Worm (Caenorhabditis elegans): ENCODE results near the gene gmeb-2.

The gmeb-2 gene

DNA sequence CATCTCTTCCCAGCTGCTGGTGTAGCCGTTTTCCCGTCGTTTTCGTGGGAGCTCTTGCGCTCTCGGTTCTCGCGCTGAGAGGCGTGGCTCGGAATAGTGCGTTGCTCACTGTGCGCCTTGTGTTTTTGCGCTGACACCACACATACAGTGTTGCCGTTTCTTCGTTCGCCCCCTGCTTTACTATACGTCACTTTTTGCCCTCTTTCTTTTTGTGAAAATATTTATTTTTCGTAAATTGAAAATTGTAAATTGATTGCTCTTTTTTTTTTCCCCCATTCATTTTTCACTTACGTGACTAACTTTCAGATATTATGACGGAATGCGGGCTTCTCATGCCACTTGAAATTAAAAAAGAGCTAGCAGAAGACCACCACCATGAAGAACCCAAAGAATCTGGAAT, at the start of gene gmeb-2:
Gene gmeb-2, plus strand, starts transcription at position 301 of the 400 bp plus-strand sequence.
- TF ChIP-seq nhr-77 (tag; optimal IDR thresholded peaks at IDR 0.05) = peak; percentile 26
- TF ChIP-seq grh-1 (GFP tag; IDR thresholded peaks at IDR 0.05) = no peak
- TF ChIP-seq lin-14 (GFP tag; optimal IDR thresholded peaks at IDR 0.05) = peak; percentile 23

DNA sequence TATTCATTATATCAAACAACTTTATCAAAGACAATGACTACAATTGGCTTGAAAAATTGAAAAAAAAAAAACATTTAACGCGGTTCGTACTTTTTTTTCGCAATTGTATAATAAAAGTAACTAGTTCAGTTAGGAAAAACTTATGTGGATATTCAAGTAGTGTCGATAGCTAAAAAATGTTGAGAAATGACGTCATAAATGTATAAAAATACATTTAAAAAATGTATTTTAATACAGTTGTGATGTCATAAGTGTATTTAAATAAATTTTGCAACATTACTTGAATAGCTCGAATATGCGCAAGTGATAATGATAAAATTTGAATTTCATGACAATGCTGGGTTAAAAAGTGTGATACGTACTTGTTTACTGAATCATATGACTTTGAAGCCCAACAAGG, 47.3 kb upstream of the gmeb-2 start:
- TF ChIP-seq fkh-10 (GFP tag; optimal IDR thresholded peaks at IDR 0.05) (no peak), dpl-1 (GFP tag; optimal IDR thresholded peaks at IDR 0.05) (no peak), pqm-1 (tag; optimal IDR thresholded peaks at IDR 0.05) (no peak), efl-3 (GFP tag; optimal IDR thresholded peaks at IDR 0.05) (no peak), lin-39 (tag; optimal IDR thresholded peaks at IDR 0.05) (no peak), lir-3 (tag; optimal IDR thresholded peaks at IDR 0.05; ENCODE audit: poor library complexity) (no peak), nhr-20 (tag; optimal IDR thresholded peaks at IDR 0.05) (no peak), snu-23 (GFP tag; optimal IDR thresholded peaks at IDR 0.05) (no peak), unc-98 (GFP tag; IDR thresholded peaks at IDR 0.05) (no peak), fos-1 (tag; optimal IDR thresholded peaks at IDR 0.05) (no peak), nhr-11 (tag; optimal IDR thresholded peaks at IDR 0.05) (no peak), ceh-63 (GFP tag; optimal IDR thresholded peaks at IDR 0.05) (no peak)

DNA sequence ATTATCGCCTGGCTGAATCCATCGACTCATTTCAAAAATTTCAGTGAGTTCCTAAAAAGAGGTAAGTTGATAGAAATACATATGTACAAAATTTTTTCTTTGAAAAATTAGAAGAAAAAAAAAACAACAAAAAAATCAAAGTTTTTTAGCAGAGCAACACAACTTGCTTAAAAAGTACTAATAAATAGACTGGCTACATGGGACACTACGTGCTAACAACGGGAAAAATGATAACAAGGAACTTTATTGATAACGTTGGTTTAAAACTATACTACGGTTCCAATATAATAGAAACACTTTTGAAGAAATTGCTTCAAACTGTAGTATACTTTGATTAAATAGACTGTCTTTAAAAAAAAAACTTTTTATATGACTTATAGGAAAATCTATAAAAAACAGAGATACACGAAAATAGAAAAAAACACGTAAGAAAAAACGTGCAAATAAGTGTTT, 40.4 kb upstream of the gmeb-2 start, which contains the start of gene acox-1.6:
Gene acox-1.6, minus strand, starts transcription at position 51 of the 453 bp plus-strand sequence.
- no peak for TF ChIP-seq unc-62 (GFP tag; optimal IDR thresholded peaks at IDR 0.05)
- no peak for TF ChIP-seq blmp-1 (tag; optimal IDR thresholded peaks at IDR 0.05)
- no peak for TF ChIP-seq mef-2 (tag; optimal IDR thresholded peaks at IDR 0.05)
- no peak for TF ChIP-seq xbp-1 (tag; optimal IDR thresholded peaks at IDR 0.05)
- peak in 1 of 2 experiments; percentile 15 for TF ChIP-seq lin-35 (GFP tag; optimal IDR thresholded peaks at IDR 0.05)
- TF ChIP-seq ceh-82 (tag; optimal IDR thresholded peaks at IDR 0.05) = no peak
- TF ChIP-seq nhr-20 (tag; optimal IDR thresholded peaks at IDR 0.05) = peak; percentile 35

DNA sequence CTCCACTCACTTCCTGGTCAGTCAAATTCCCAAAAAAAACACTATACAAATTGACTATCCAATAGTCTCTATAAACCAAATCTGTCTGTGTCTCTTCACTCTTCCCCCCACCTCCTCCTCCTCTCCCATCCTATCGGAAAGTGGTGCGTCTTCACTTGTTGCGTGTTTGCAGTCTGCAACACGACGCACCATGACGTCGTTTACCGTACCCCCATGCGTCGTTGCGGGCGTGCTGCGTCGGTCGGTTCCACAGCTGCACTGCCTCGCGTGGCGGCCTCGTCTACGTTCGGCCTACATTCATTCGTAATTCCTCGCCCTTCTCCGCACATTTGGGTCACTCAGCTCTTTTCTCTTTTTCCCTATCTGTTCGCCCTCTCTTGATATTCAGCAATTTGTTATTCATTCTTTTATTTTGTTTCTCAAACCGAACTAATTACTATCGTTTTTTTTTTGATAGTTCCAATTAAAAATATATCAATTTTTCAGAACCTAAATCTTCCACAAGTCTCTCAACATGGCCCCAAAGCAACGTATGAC, 37.7 kb upstream of the gmeb-2 start, which contains the start of gene serp-1.1:
Gene serp-1.1, plus strand, starts transcription at position 487 of the 537 bp plus-strand sequence.
- TF ChIP-seq hpl-2 (GFP tag; optimal IDR thresholded peaks at IDR 0.05) (peak; percentile 86), unc-86 (tag; optimal IDR thresholded peaks at IDR 0.05) (peak; percentile 98), unc-130 (tag; optimal IDR thresholded peaks at IDR 0.05) (peak; percentile 96), ceh-90 (tag; optimal IDR thresholded peaks at IDR 0.05) (no peak), rnt-1 (tag; optimal IDR thresholded peaks at IDR 0.05) (peak; percentile 99), unc-98 (GFP tag; IDR thresholded peaks at IDR 0.05) (peak; percentile 53; the same call in 1 of the 2 replicates), pag-3 (tag; optimal IDR thresholded peaks at IDR 0.05; ENCODE audit: borderline replicate concordance, insufficient read depth) (no peak), mdl-1 (tag; optimal IDR thresholded peaks at IDR 0.05) (peak; percentile 55 to 98), nhr-90 (tag; optimal IDR thresholded peaks at IDR 0.05; ENCODE audit: poor library complexity) (peak; percentile 99), nhr-11 (tag; optimal IDR thresholded peaks at IDR 0.05) (peak; percentile 77), egl-27 (tag; optimal IDR thresholded peaks at IDR 0.05) (peak; percentile 95 to 97), lin-15B (tag; optimal IDR thresholded peaks at IDR 0.05) (peak; percentile 93), hlh-4 (tag; optimal IDR thresholded peaks at IDR 0.05) (no peak), egl-13 (tag; optimal IDR thresholded peaks at IDR 0.05) (peak; percentile 97), grh-1 (GFP tag; IDR thresholded peaks at IDR 0.05) (peak; percentile 98), ztf-11 (tag; optimal IDR thresholded peaks at IDR 0.05) (peak in 1 of 2 experiments; percentile 93), C34B4.2 (tag; optimal IDR thresholded peaks at IDR 0.05) (peak; percentile 75), nhr-12 (tag; optimal IDR thresholded peaks at IDR 0.05) (peak; percentile 32), Y116A8C.19 (tag; optimal IDR thresholded peaks at IDR 0.05; ENCODE audit: borderline replicate concordance) (no peak), aha-1 (tag; optimal IDR thresholded peaks at IDR 0.05) (peak; percentile 88), irx-1 (tag; optimal IDR thresholded peaks at IDR 0.05) (peak; percentile 95), efl-1 (optimal IDR thresholded peaks at IDR 0.05) (peak; percentile 86 to 93), efl-1 (GFP tag; optimal IDR thresholded peaks at IDR 0.05 in 1 of 2) (peak; percentile 69 to 97), ceh-82 (tag; optimal IDR thresholded peaks at IDR 0.05) (peak; percentile 94 to 99 (median 97)), lin-13 (GFP tag; optimal IDR thresholded peaks at IDR 0.05) (peak; percentile 99), fkh-8 (tag; optimal IDR thresholded peaks at IDR 0.05) (peak; percentile 94), fos-1 (tag; optimal IDR thresholded peaks at IDR 0.05) (peak; percentile 93), sup-37 (GFP tag; optimal IDR thresholded peaks at IDR 0.05) (peak; percentile 96), C16A3.4 (tag; optimal IDR thresholded peaks at IDR 0.05) (peak; percentile 99), lin-14 (GFP tag; optimal IDR thresholded peaks at IDR 0.05) (peak; percentile 100), ceh-88 (GFP tag; IDR thresholded peaks at IDR 0.05) (peak; percentile 96)
